Worm (Caenorhabditis elegans): ENCODE results near the gene irld-2.

irld-2 gene

ce11 chrX:13350804-13351747 is 43.8 kb downstream of the irld-2 start, which contains the start of gene mxl-3:
mxl-3 (minus strand) TSS chrX:13350804.
- TF ChIP-seq ceh-18 (tag; optimal IDR thresholded peaks at IDR 0.05): peak; percentile 11
- no peak for TF ChIP-seq fkh-10 (GFP tag; optimal IDR thresholded peaks at IDR 0.05)
- no peak for TF ChIP-seq ceh-45 (GFP tag; IDR thresholded peaks at IDR 0.05)
- peak; percentile 2 for TF ChIP-seq C08G9.2 (tag; optimal IDR thresholded peaks at IDR 0.05)

- TF ChIP-seq ceh-19 (GFP tag; optimal IDR thresholded peaks at IDR 0.05) (no peak), che-1 (tag; optimal IDR thresholded peaks at IDR 0.05) (no peak), pha-4 (tag; optimal IDR thresholded peaks at IDR 0.05) (no peak), ztf-16 (tag; optimal IDR thresholded peaks at IDR 0.05) (no peak), pax-1 (tag; optimal IDR thresholded peaks at IDR 0.05) (no peak), hlh-13 (GFP tag; optimal IDR thresholded peaks at IDR 0.05) (no peak), hlh-6 (tag; optimal IDR thresholded peaks at IDR 0.05) (no peak), lin-11 (tag; optimal IDR thresholded peaks at IDR 0.05) (no peak), ref-2 (tag; optimal IDR thresholded peaks at IDR 0.05) (no peak), rnt-1 (tag; optimal IDR thresholded peaks at IDR 0.05) (no peak), ceh-30 (tag; optimal IDR thresholded peaks at IDR 0.05) (no peak), syd-9 (tag; optimal IDR thresholded peaks at IDR 0.05) (no peak), ceh-45 (GFP tag; IDR thresholded peaks at IDR 0.05) (no peak), unc-3 (GFP tag; conservative IDR thresholded peaks at IDR 0.05) (no peak), unc-3 (tag; optimal IDR thresholded peaks at IDR 0.05) (no peak), fkh-6 (tag; optimal IDR thresholded peaks at IDR 0.05) (no peak), lim-6 (tag; optimal IDR thresholded peaks at IDR 0.05) (no peak)
Measured at ce11 chrX:13350123-13350798, 44.6 kb downstream of the irld-2 start.

- TF ChIP-seq elt-2 (tag; optimal IDR thresholded peaks at IDR 0.05) (peak; percentile 12), syd-9 (tag; optimal IDR thresholded peaks at IDR 0.05) (no peak), rnt-1 (tag; optimal IDR thresholded peaks at IDR 0.05) (no peak)
Measured at ce11 chrX:13349230-13350122, 45.4 kb downstream of the irld-2 start.

- no peak for TF ChIP-seq ceh-24 (tag; optimal IDR thresholded peaks at IDR 0.05)
- TF ChIP-seq hlh-6 (tag; optimal IDR thresholded peaks at IDR 0.05): no peak
- no peak for TF ChIP-seq odd-2 (tag; optimal IDR thresholded peaks at IDR 0.05)
- no peak for TF ChIP-seq pha-2 (tag; optimal IDR thresholded peaks at IDR 0.05)
- no peak for TF ChIP-seq ttx-3 (tag; optimal IDR thresholded peaks at IDR 0.05)
- TF ChIP-seq hlh-13 (GFP tag; optimal IDR thresholded peaks at IDR 0.05): no peak
- no peak for TF ChIP-seq pax-1 (tag; optimal IDR thresholded peaks at IDR 0.05)
- no peak for TF ChIP-seq ceh-2 (tag; optimal IDR thresholded peaks at IDR 0.05)
- TF ChIP-seq nhr-232 (tag; optimal IDR thresholded peaks at IDR 0.05): no peak
- TF ChIP-seq ama-1 (optimal IDR thresholded peaks at IDR 0.05): no peak
- no peak for TF ChIP-seq ceh-31 (tag; optimal IDR thresholded peaks at IDR 0.05)
- TF ChIP-seq ceh-22 (tag; optimal IDR thresholded peaks at IDR 0.05): no peak
- TF ChIP-seq ceh-34 (tag; optimal IDR thresholded peaks at IDR 0.05): no peak
- no peak for TF ChIP-seq pros-1 (tag; optimal IDR thresholded peaks at IDR 0.05)
- no peak for TF ChIP-seq ceh-18 (tag; optimal IDR thresholded peaks at IDR 0.05)
Measured at ce11 chrX:13348417-13348816, 46.5 kb downstream of the irld-2 start.
